Worm (Caenorhabditis elegans) whole organism, late embryonic: Measurements from ENCODE around the gene C16A11.4.

ENCODE experiments used
- C08G9.2 ChIP-seq: sonication (generic microtip); optimal IDR thresholded peaks from 2 replicates; lab custom pipeline; 2016; ENCODE audit warnings: mild to moderate bottlenecking, missing genetic modification characterization, moderate library complexity, missing compliant biosample characterization
- K09A11.1 ChIP-seq: sonication (generic microtip); optimal IDR thresholded peaks from 2 replicates; lab custom pipeline; 2017; ENCODE audit warnings: antibody characterized with exemption, mild to moderate bottlenecking, missing genetic modification characterization, missing compliant biosample characterization; ENCODE audit not compliant: insufficient read depth
- ahr-1 ChIP-seq: sonication (generic microtip); optimal IDR thresholded peaks from 2 replicates; lab custom pipeline; 2016; ENCODE audit warnings: missing genetic modification characterization, missing compliant biosample characterization
- ceh-14 ChIP-seq: sonication (generic microtip); optimal IDR thresholded peaks from 2 replicates; lab custom pipeline; 2016; ENCODE audit warnings: missing genotype, missing genetic modification characterization, missing compliant biosample characterization
- ceh-18 ChIP-seq: sonication (generic microtip); optimal IDR thresholded peaks from 2 replicates; lab custom pipeline; 2016; ENCODE audit warnings: missing genetic modification characterization, missing compliant biosample characterization
- ceh-19 ChIP-seq: fragments of 200-800 bp; sonication (Bioruptor generic); optimal IDR thresholded peaks from 2 replicates; lab custom pipeline; 2018; ENCODE audit warnings: mild to moderate bottlenecking, missing genetic modification characterization, missing compliant biosample characterization
- ceh-30 ChIP-seq: fragments of 150-350 bp; optimal IDR thresholded peaks from 2 replicates; lab custom pipeline; 2014; ENCODE audit warnings: missing biosample characterization, missing genetic modification characterization
- ceh-31 ChIP-seq: sonication (generic microtip); optimal IDR thresholded peaks from 2 replicates; lab custom pipeline; 2016; ENCODE audit warnings: missing genetic modification characterization, missing compliant biosample characterization
- ceh-6 ChIP-seq: fragments of 200-800 bp; sonication (Bioruptor generic); optimal IDR thresholded peaks from 2 replicates; lab custom pipeline; 2018; ENCODE audit warnings: mild to moderate bottlenecking, missing genetic modification characterization, missing compliant biosample characterization
- dmd-4 ChIP-seq: sonication (generic microtip); optimal IDR thresholded peaks from 2 replicates; lab custom pipeline; 2016; ENCODE audit warnings: borderline replicate concordance, missing genetic modification characterization, missing compliant biosample characterization
- dve-1 ChIP-seq: sonication (generic microtip); optimal IDR thresholded peaks from 2 replicates; lab custom pipeline; 2017; ENCODE audit warnings: antibody characterized with exemption, mild to moderate bottlenecking, missing genetic modification characterization, missing compliant biosample characterization
- elt-2 ChIP-seq: sonication (generic microtip); optimal IDR thresholded peaks from 2 replicates; lab custom pipeline; 2016; ENCODE audit warnings: missing genetic modification reagents, missing genetic modification characterization, missing compliant biosample characterization
- elt-4 ChIP-seq: sonication (generic microtip); optimal IDR thresholded peaks from 2 replicates; lab custom pipeline; 2016; ENCODE audit warnings: missing genetic modification characterization, missing compliant biosample characterization
- eyg-1 ChIP-seq: sonication (generic microtip); optimal IDR thresholded peaks from 2 replicates; lab custom pipeline; 2016; ENCODE audit warnings: missing genotype, missing genetic modification characterization, missing compliant biosample characterization
- fax-1 ChIP-seq: sonication (generic microtip); optimal IDR thresholded peaks from 2 replicates; lab custom pipeline; 2016; ENCODE audit warnings: missing genotype, missing genetic modification characterization, missing compliant biosample characterization
- fkh-10 ChIP-seq: fragments of 150-350 bp; optimal IDR thresholded peaks from 2 replicates; lab custom pipeline; 2014; ENCODE audit warnings: missing biosample characterization, missing genetic modification reagents, missing genetic modification characterization
- gmeb-2 ChIP-seq: sonication (generic microtip); optimal IDR thresholded peaks from 2 replicates; lab custom pipeline; 2016; ENCODE audit warnings: missing genetic modification characterization, inconsistent platforms, missing compliant biosample characterization
- hlh-15 ChIP-seq: sonication (generic microtip); optimal IDR thresholded peaks from 2 replicates; lab custom pipeline; 2016; ENCODE audit warnings: missing genetic modification characterization, missing compliant biosample characterization
- hlh-6 ChIP-seq: sonication (generic microtip); optimal IDR thresholded peaks from 2 replicates; lab custom pipeline; 2016; ENCODE audit warnings: missing genotype, missing genetic modification characterization, missing compliant biosample characterization
- lin-11 ChIP-seq: fragments of 200-800 bp; sonication (Bioruptor generic); optimal IDR thresholded peaks from 2 replicates; lab custom pipeline; 2018; ENCODE audit warnings: mild to moderate bottlenecking, missing genetic modification characterization, missing compliant biosample characterization
- mec-3 ChIP-seq: sonication (generic microtip); optimal IDR thresholded peaks from 2 replicates; lab custom pipeline; 2016; ENCODE audit warnings: borderline replicate concordance, missing genetic modification characterization, missing compliant biosample characterization
- npax-4 ChIP-seq: sonication (generic microtip); optimal IDR thresholded peaks from 2 replicates; lab custom pipeline; 2016; ENCODE audit warnings: missing genetic modification characterization, missing compliant biosample characterization
- odd-2 ChIP-seq: sonication (generic microtip); optimal IDR thresholded peaks from 2 replicates; lab custom pipeline; 2017; ENCODE audit warnings: antibody characterized with exemption, mild to moderate bottlenecking, missing genetic modification characterization, missing compliant biosample characterization
- pax-1 ChIP-seq: fragments of 150-350 bp; optimal IDR thresholded peaks from 2 replicates; lab custom pipeline; 2014; ENCODE audit warnings: missing biosample characterization, missing genetic modification characterization
- pha-2 ChIP-seq: sonication (generic microtip); optimal IDR thresholded peaks from 2 replicates; lab custom pipeline; 2017; ENCODE audit warnings: mild to moderate bottlenecking, missing genetic modification characterization, missing compliant biosample characterization
- pha-4 ChIP-seq: fragments of 150-350 bp; optimal IDR thresholded peaks from 2 replicates; lab custom pipeline; 2018; ENCODE audit warnings: missing biosample characterization, missing genetic modification reagents, missing genetic modification characterization
- pqm-1 ChIP-seq: sonication (generic microtip); optimal IDR thresholded peaks from 2 replicates; lab custom pipeline; 2016; ENCODE audit warnings: missing genetic modification characterization, missing compliant biosample characterization
- pros-1 ChIP-seq: fragments of 150-350 bp; optimal IDR thresholded peaks from 2 replicates; lab custom pipeline; 2014; ENCODE audit warnings: missing biosample characterization, missing genetic modification reagents, missing genetic modification characterization
- rnt-1 ChIP-seq: sonication (generic microtip); optimal IDR thresholded peaks from 2 replicates; lab custom pipeline; 2016; ENCODE audit warnings: missing genetic modification characterization, missing compliant biosample characterization
- sox-2 ChIP-seq: fragments of 200-800 bp; sonication (Bioruptor generic); IDR thresholded peaks from 2 replicates; pipeline ENCODE4 v1.3.6; 2022; ENCODE audit warnings: missing genetic modification reagents, missing genetic modification characterization, missing compliant biosample characterization
- tbx-2 ChIP-seq: sonication (generic microtip); optimal IDR thresholded peaks from 2 replicates; lab custom pipeline; 2016; ENCODE audit warnings: missing genetic modification characterization, missing compliant biosample characterization
- unc-3 ChIP-seq, 2 experiments: fragments of 200-800 bp in 1 of 2; sonication (Bioruptor generic) in 1 of 2; sonication (generic microtip) in 1 of 2; conservative IDR thresholded peaks in 1 of 2; optimal IDR thresholded peaks in 1 of 2; 2 replicates each; pipeline versions ENCODE4 v1.3.6 to Lab custom; 2016 to 2022; ENCODE audit warnings: missing compliant biosample characterization in 2 of 2, missing genetic modification characterization in 2 of 2, missing genetic modification reagents in 1 of 2
- unc-42 ChIP-seq: sonication (generic microtip); optimal IDR thresholded peaks from 2 replicates; lab custom pipeline; 2016; ENCODE audit warnings: missing genotype, missing genetic modification characterization, missing compliant biosample characterization
- unc-86 ChIP-seq: sonication (generic microtip); optimal IDR thresholded peaks from 2 replicates; lab custom pipeline; 2016; ENCODE audit warnings: missing genetic modification characterization, missing compliant biosample characterization
- zip-5 ChIP-seq: sonication (generic microtip); optimal IDR thresholded peaks from 2 replicates; lab custom pipeline; 2016; ENCODE audit warnings: missing genetic modification characterization, missing compliant biosample characterization
- ztf-16 ChIP-seq: sonication (generic microtip); optimal IDR thresholded peaks from 2 replicates; lab custom pipeline; 2017; ENCODE audit warnings: missing genetic modification characterization, missing compliant biosample characterization

Gene C16A11.4

ce11 chrII:4211113-4211512, 15.7 kb upstream of the C16A11.4 start, which contains the start of gene F31D5.7:
Gene F31D5.7, plus strand, starts transcription at chrII:4211413.
- TF ChIP-seq ceh-19 (GFP tag; lab: Kevin White, UChicago): no peak
- no peak for TF ChIP-seq fax-1 (tag; lab: Kevin White, UChicago)
- no peak for TF ChIP-seq mec-3
- no peak for TF ChIP-seq hlh-6

- TF ChIP-seq ahr-1 (tag; lab: Kevin White, UChicago) (no peak), pqm-1 (tag; lab: Kevin White, UChicago) (no peak), dmd-4 (no peak), C08G9.2 (no peak), npax-4 (tag; lab: Kevin White, UChicago) (no peak), gmeb-2 (tag; lab: Kevin White, UChicago) (no peak), elt-4 (tag; lab: Kevin White, UChicago) (no peak), pha-4 (tag; lab: Kevin White, UChicago) (no peak)
Observed at ce11 chrII:4215318-4215717, 11.5 kb upstream of the C16A11.4 start, which contains the start of gene F31D5.2. Gene F31D5.2, plus strand, starts transcription at chrII:4215618.

ce11 chrII:4219062-4219461, 7.8 kb upstream of the C16A11.4 start, which contains the start of gene F31D5.1:
Gene F31D5.1, plus strand, starts transcription at chrII:4219362.
- no peak for TF ChIP-seq fkh-10 (GFP tag; lab: Kevin White, UChicago)
- no peak for TF ChIP-seq unc-3 (GFP tag; conservative IDR thresholded peaks at IDR 0.05; lab: Robert Waterston, UW)
- no peak for TF ChIP-seq unc-3 (tag; optimal IDR thresholded peaks at IDR 0.05; lab: Kevin White, UChicago)
- no peak for TF ChIP-seq hlh-15
- no peak for TF ChIP-seq K09A11.1 (tag; lab: Kevin White, UChicago)
- TF ChIP-seq lin-11 (tag; lab: Kevin White, UChicago): no peak
- no peak for TF ChIP-seq ceh-14 (tag; lab: Kevin White, UChicago)
- no peak for TF ChIP-seq rnt-1 (tag; lab: Kevin White, UChicago)
- no peak for TF ChIP-seq ztf-16 (tag; lab: Kevin White, UChicago)
- TF ChIP-seq dve-1 (tag; lab: Kevin White, UChicago): no peak
- TF ChIP-seq unc-42 (tag; lab: Kevin White, UChicago): no peak
- no peak for TF ChIP-seq zip-5 (tag; lab: Kevin White, UChicago)
- no peak for TF ChIP-seq tbx-2
- TF ChIP-seq eyg-1 (tag; lab: Kevin White, UChicago): no peak
- TF ChIP-seq pros-1 (tag; lab: Kevin White, UChicago): no peak
- TF ChIP-seq ceh-31 (tag; lab: Kevin White, UChicago): no peak
- no peak for TF ChIP-seq ceh-18 (tag; lab: Kevin White, UChicago)
- no peak for TF ChIP-seq sox-2 (GFP tag; lab: Robert Waterston, UW)
- TF ChIP-seq, all 69 proteins: peak for 0

- no peak for TF ChIP-seq odd-2 (tag; lab: Kevin White, UChicago)
Observed at ce11 chrII:4222469-4222868, 4.4 kb upstream of the C16A11.4 start.

- TF ChIP-seq unc-42 (tag; lab: Kevin White, UChicago): no peak
Observed at ce11 chrII:4222983-4223382, 3.9 kb upstream of the C16A11.4 start, which contains the start of gene C16A11.5. Gene C16A11.5, plus strand, starts transcription at chrII:4223305.

- TF ChIP-seq unc-42 (tag; lab: Kevin White, UChicago): no peak
- TF ChIP-seq pax-1 (tag; lab: Kevin White, UChicago): no peak
- TF ChIP-seq pha-2 (tag; lab: Kevin White, UChicago): no peak
- TF ChIP-seq tbx-2: no peak
- no peak for TF ChIP-seq C08G9.2
- TF ChIP-seq ceh-6 (GFP tag; lab: Kevin White, UChicago): no peak
- TF ChIP-seq ceh-30 (tag; lab: Kevin White, UChicago): no peak
- TF ChIP-seq zip-5 (tag; lab: Kevin White, UChicago): no peak
- no peak for TF ChIP-seq elt-2
- no peak for TF ChIP-seq ceh-14 (tag; lab: Kevin White, UChicago)
- TF ChIP-seq unc-86: no peak
- TF ChIP-seq, all 69 proteins: peak for 0
Observed at ce11 chrII:4228112-4228770, 1.4 kb downstream of the C16A11.4 start.
